Worm (Caenorhabditis elegans) whole organism, young adult: Measurements from ENCODE around the gene hsp-3.

Experiments
- F39B2.1 ChIP-seq: fragments of 200-800 bp; sonication (Bioruptor generic); IDR thresholded peaks from 2 replicates; pipeline ENCODE4 v1.3.6; 2022; ENCODE audit warnings: missing genetic modification reagents, missing genetic modification characterization, missing compliant biosample characterization
- akir-1 ChIP-seq: fragments of 200-800 bp; sonication (Bioruptor generic); optimal IDR thresholded peaks from 2 replicates; lab custom pipeline; 2018; ENCODE audit warnings: mild to moderate bottlenecking, missing genetic modification characterization, moderate library complexity, missing compliant biosample characterization
- ama-1 ChIP-seq, 3 experiments: fragments of 150-350 bp in 1 of 3; sonication (generic microtip) in 2 of 3; optimal IDR thresholded peaks; 2 replicates each; lab custom pipeline; 2014 to 2018; ENCODE audit warnings: missing biosample characterization in 2 of 3, missing genetic modification characterization in 2 of 3, missing genetic modification reagents in 2 of 3
- cebp-1 ChIP-seq, 2 experiments: fragments of 200-800 bp in 1 of 2; sonication (Bioruptor generic) in 1 of 2; sonication (generic microtip) in 1 of 2; IDR thresholded peaks in 1 of 2; optimal IDR thresholded peaks in 1 of 2; 2 replicates each; pipeline versions ENCODE4 v1.3.6 to Lab custom; 2017 to 2022; ENCODE audit warnings: missing compliant biosample characterization in 2 of 2, missing genetic modification characterization in 2 of 2, mild to moderate bottlenecking in 1 of 2, missing genetic modification reagents in 1 of 2, moderate library complexity in 1 of 2
- him-1 ChIP-seq: sonication (generic microtip); optimal IDR thresholded peaks from 2 replicates; lab custom pipeline; 2016; ENCODE audit warnings: missing genotype, missing genetic modification reagents, missing genetic modification characterization, missing compliant biosample characterization
- madf-10 ChIP-seq: sonication (generic microtip); optimal IDR thresholded peaks from 2 replicates; lab custom pipeline; 2016; ENCODE audit warnings: mild to moderate bottlenecking, missing genetic modification characterization, missing compliant biosample characterization
- somi-1 ChIP-seq: fragments of 200-800 bp; sonication (Bioruptor generic); optimal IDR thresholded peaks from 2 replicates; lab custom pipeline; 2018; ENCODE audit warnings: mild to moderate bottlenecking, missing genetic modification characterization, missing compliant biosample characterization
- sptf-2 ChIP-seq: fragments of 200-800 bp; sonication (Bioruptor generic); optimal IDR thresholded peaks from 2 replicates; lab custom pipeline; 2018; ENCODE audit warnings: mild to moderate bottlenecking, missing genetic modification characterization, missing compliant biosample characterization

- TF ChIP-seq ama-1 (optimal IDR thresholded peaks at IDR 0.05; lab: Kevin White, UChicago) = no peak
- TF ChIP-seq ama-1 (GFP tag; optimal IDR thresholded peaks at IDR 0.05; lab: Kevin White, UChicago) = no peak
- TF ChIP-seq him-1 (tag; lab: Kevin White, UChicago) = no peak
- TF ChIP-seq madf-10 (tag; lab: Kevin White, UChicago) = no peak
- no peak for TF ChIP-seq F39B2.1 (GFP tag; lab: Robert Waterston, UW)
- TF ChIP-seq somi-1 = no peak
- TF ChIP-seq akir-1 (GFP tag; lab: Kevin White, UChicago) = no peak
- TF ChIP-seq cebp-1 (GFP tag; IDR thresholded peaks at IDR 0.05; lab: Robert Waterston, UW) = no peak
- TF ChIP-seq cebp-1 (tag; optimal IDR thresholded peaks at IDR 0.05; lab: Kevin White, UChicago) = no peak
- TF ChIP-seq sptf-2 = no peak
Measured at ce11 chrX:6084439-6084838, 7.5 kb downstream of the hsp-3 start, which contains the start of gene C45B2.2.
